Fruit fly (Drosophila melanogaster) whole organism, wandering third instar larva: Measurements from ENCODE around the gene CG8202.

Source experiments
- N ChIP-seq: fragments of >200 bp; optimal IDR thresholded peaks from 2 replicates; lab custom pipeline; 2018; ENCODE audit warnings: missing biosample characterization, missing external identifiers, missing genetic modification characterization
- h ChIP-seq: fragments of 200-800 bp; sonication (Bioruptor generic); optimal IDR thresholded peaks from 3 replicates; lab custom pipeline; 2016; ENCODE audit warnings: missing biosample characterization, mild to moderate bottlenecking, missing genetic modification characterization

- TF ChIP-seq h (no peak), N (GFP tag; lab: Kevin White, UChicago) (no peak)
Observed at dm6 chr3R:8722962-8723548, 8.8 kb upstream of the CG8202 start, which contains the start of gene nom.
